Fruit fly (Drosophila melanogaster): ENCODE results near the gene CG15386.

The CG15386 gene

DNA sequence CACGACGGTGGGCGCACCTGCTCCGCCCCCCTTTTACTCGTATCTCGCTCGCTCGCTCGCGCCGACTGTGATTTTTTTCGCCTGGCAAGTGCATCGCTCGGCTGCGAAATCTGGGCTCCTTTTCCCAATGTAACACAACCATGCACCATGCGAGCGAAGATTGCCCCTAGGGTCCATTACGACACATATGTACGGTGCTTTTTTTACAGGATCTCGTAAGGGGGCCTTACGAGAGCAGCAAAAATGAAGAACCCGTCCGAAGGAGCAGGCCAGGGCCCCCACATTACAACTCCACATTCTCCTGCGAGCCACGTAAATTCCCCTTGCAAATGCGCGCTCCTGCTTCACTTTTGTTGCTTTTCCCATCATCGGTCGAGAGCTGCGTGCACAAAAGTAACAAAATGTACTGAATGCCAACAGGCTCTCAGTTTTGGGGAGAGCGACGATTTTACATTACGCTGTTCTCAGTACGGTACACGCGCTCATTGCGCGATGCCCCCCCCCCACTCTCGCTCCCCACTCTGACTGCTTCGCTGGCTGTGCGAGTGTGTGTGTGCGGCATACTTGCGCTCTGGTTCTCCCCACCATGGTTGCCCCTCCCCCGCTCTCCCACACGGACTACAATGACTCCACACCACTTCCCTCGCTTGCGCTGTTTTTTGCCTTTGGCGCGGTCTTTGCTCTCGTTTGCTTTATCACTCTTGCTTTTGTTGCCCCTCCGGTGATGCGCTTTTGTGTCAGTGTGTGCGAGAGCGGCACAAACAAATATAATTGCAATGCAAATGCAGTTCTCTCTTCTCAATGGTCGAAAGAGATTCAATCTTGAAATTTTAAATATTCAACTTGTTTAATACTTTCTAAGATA is 14.0 kb downstream of the CG15386 start (continued):
- TF ChIP-seq CG15696 (tag; optimal IDR thresholded peaks at IDR 0.05) (no peak), CG10654 (GFP tag; optimal IDR thresholded peaks at IDR 0.05) (no peak), trh (GFP tag; optimal IDR thresholded peaks at IDR 0.05) (no peak), gt (GFP tag; IDR thresholded peaks at IDR 0.05) (no peak), crol (GFP tag; IDR thresholded peaks at IDR 0.05) (peak; percentile 100), Ptx1 (GFP tag; IDR thresholded peaks at IDR 0.05) (no peak), CG14965 (GFP tag; optimal IDR thresholded peaks at IDR 0.05; ENCODE audit: borderline replicate concordance) (no peak), unc-4 (GFP tag; IDR thresholded peaks at IDR 0.05; ENCODE audit: partially characterized antibody) (peak; percentile 30; the same call in 1 of the 2 replicates), CG1832 (GFP tag; optimal IDR thresholded peaks at IDR 0.05) (no peak), zfh1 (GFP tag; IDR thresholded peaks at IDR 0.05) (no peak), CG14860 (GFP tag; IDR thresholded peaks at IDR 0.05; ENCODE audit: partially characterized antibody) (no peak), Bteb2 (GFP tag; optimal IDR thresholded peaks at IDR 0.05) (no peak), MTF-1 (GFP tag; optimal IDR thresholded peaks at IDR 0.05; ENCODE audit: borderline replicate concordance) (no peak), CG32772 (GFP tag; IDR thresholded peaks at IDR 0.05) (no peak), ato (GFP tag; IDR thresholded peaks at IDR 0.05; ENCODE audit: partially characterized antibody) (no peak; the same call in 1 of the 2 replicates), Antp (GFP tag; optimal IDR thresholded peaks at IDR 0.05) (no peak), Hr39 (optimal IDR thresholded peaks at IDR 0.05) (no peak), Xbp1 (GFP tag; optimal IDR thresholded peaks at IDR 0.05) (no peak), hb (GFP tag; IDR thresholded peaks at IDR 0.05; ENCODE audit: partially characterized antibody) (no peak), pb (GFP tag; optimal IDR thresholded peaks at IDR 0.05) (no peak), lov (optimal IDR thresholded peaks at IDR 0.05) (no peak), lov (GFP tag; IDR thresholded peaks at IDR 0.05) (peak; percentile 58; the same call in 1 of the 3 replicates), nom (GFP tag; optimal IDR thresholded peaks at IDR 0.05) (peak; percentile 80), CG5953 (GFP tag; IDR thresholded peaks at IDR 0.05) (no peak), Blimp-1 (GFP tag; optimal IDR thresholded peaks at IDR 0.05) (peak; percentile 87), Hr78 (GFP tag; optimal IDR thresholded peaks at IDR 0.05) (no peak), hth (optimal IDR thresholded peaks at IDR 0.05) (no peak), Ets65A (GFP tag) (no peak), MESR4 (GFP tag; optimal IDR thresholded peaks at IDR 0.05) (no peak), D19A (tag; optimal IDR thresholded peaks at IDR 0.05) (no peak), CG4854 (GFP tag; optimal IDR thresholded peaks at IDR 0.05) (no peak), zen (tag; optimal IDR thresholded peaks at IDR 0.05) (no peak), CG8478 (optimal IDR thresholded peaks at IDR 0.05) (no peak), CG6791 (GFP tag; IDR thresholded peaks at IDR 0.05; ENCODE audit: partially characterized antibody) (peak; percentile 50; the same call in 1 of the 3 replicates), mirr (GFP tag; optimal IDR thresholded peaks at IDR 0.05) (peak; percentile 3), CG10321 (GFP tag; IDR thresholded peaks at IDR 0.05) (peak; percentile 46; the same call in 1 of the 2 replicates), HLH54F (GFP tag; optimal IDR thresholded peaks at IDR 0.05) (no peak), E2f2 (GFP tag; IDR thresholded peaks at IDR 0.05) (no peak), Dfd (GFP tag; optimal IDR thresholded peaks at IDR 0.05) (no peak), Tbp (GFP tag; optimal IDR thresholded peaks at IDR 0.05) (no peak), CG12299 (tag; optimal IDR thresholded peaks at IDR 0.05) (no peak), CG14441 (GFP tag; IDR thresholded peaks at IDR 0.05) (0 out of 2 replicates have a peak, but pooled peaks have one; percentile 15), amos (GFP tag; IDR thresholded peaks at IDR 0.05; ENCODE audit: partially characterized antibody) (peak; percentile 12; the same call in 1 of the 2 replicates), CG7839 (tag; optimal IDR thresholded peaks at IDR 0.05) (no peak), pita (GFP tag; optimal IDR thresholded peaks at IDR 0.05) (no peak), CG7963 (GFP tag; IDR thresholded peaks at IDR 0.05; ENCODE audit: partially characterized antibody) (0 out of 3 replicates have a peak, but pooled peaks have one; percentile 37), CG34376 (GFP tag; optimal IDR thresholded peaks at IDR 0.05) (no peak), CG13775 (GFP tag; optimal IDR thresholded peaks at IDR 0.05) (no peak)

All from whole organism, embryonic.